Worm (Caenorhabditis elegans) whole organism, midembryonic: ENCODE data around the gene K11H3.2.

Source experiments
- ref-1 ChIP-seq: fragments of 200-800 bp; sonication (Bioruptor generic); conservative IDR thresholded peaks from 2 replicates; pipeline ENCODE4 v1.3.6; 2022; ENCODE audit warnings: missing genetic modification reagents, missing genetic modification characterization, missing compliant biosample characterization
- tab-1 ChIP-seq: fragments of 200-800 bp; sonication (Bioruptor generic); IDR thresholded peaks from 2 replicates; pipeline ENCODE4 v1.3.6; 2022; ENCODE audit warnings: missing genetic modification characterization, missing compliant biosample characterization
- ztf-23 ChIP-seq: fragments of 200-800 bp; sonication (Bioruptor generic); IDR thresholded peaks from 2 replicates; pipeline ENCODE4 v1.3.6; 2022; ENCODE audit warnings: missing genetic modification reagents, missing genetic modification characterization, missing compliant biosample characterization

ce11 chrIII:9827163-9827951 lies 18.8 kb upstream of the K11H3.2 start, which contains the start of the genes ZK632.10 and ZK632.11:
- TF ChIP-seq ztf-23 (GFP tag; lab: Robert Waterston, UW): no peak
- TF ChIP-seq tab-1 (GFP tag; lab: Robert Waterston, UW): no peak
- no peak for TF ChIP-seq ref-1 (GFP tag; lab: Robert Waterston, UW)
